Fruit fly (Drosophila melanogaster): ENCODE results near the gene CG32195.

DNA sequence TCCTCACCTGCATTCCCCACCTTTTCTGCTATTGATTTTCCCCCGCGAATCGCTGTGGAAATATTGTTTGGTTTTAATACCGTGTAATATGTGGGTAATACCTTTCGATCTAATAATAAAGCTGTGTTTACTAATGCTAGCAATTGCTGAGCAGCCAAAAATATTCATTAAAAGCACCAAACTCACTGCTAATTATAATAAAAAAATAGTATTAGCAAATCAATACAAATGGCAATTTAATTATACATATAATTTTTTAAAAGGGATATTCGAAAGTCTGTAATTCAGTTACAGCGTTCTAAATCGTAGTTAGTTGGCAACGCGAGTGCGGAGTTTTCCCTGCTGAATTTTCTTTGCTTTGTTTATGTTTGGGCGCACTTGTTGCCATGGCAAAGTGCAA lies 18.9 kb upstream of the CG32195 start:
- TF ChIP-seq h (optimal IDR thresholded peaks at IDR 0.05), result no peak
- no peak for TF ChIP-seq psq (optimal IDR thresholded peaks at IDR 0.05)
- no peak for TF ChIP-seq Sin3A (optimal IDR thresholded peaks at IDR 0.05)
- no peak for TF ChIP-seq insv (optimal IDR thresholded peaks at IDR 0.05)
- no peak for TF ChIP-seq ttk (optimal IDR thresholded peaks at IDR 0.05)
- no peak for TF ChIP-seq Myc (optimal IDR thresholded peaks at IDR 0.05)
